Fruit fly (Drosophila melanogaster) whole organism, embryonic: ENCODE data around the gene nuf.

ENCODE experiments used
- Ada2b ChIP-seq: fragments of 200-800 bp; sonication (Bioruptor generic); IDR thresholded peaks from 2 replicates; pipeline ENCODE4 v1.3.6; 2022; ENCODE audit warnings: missing biosample characterization, missing genetic modification characterization
- B-H2 ChIP-seq: fragments of 200-800 bp; sonication (Bioruptor generic); optimal IDR thresholded peaks from 2 replicates; lab custom pipeline; 2018; ENCODE audit warnings: missing biosample characterization, mild to moderate bottlenecking, missing genetic modification characterization
- Bgb ChIP-seq: fragments of 200-800 bp; sonication (Bioruptor generic); IDR thresholded peaks from 2 replicates; pipeline ENCODE4 v1.3.6; 2022; ENCODE audit warnings: missing biosample characterization, missing genetic modification characterization; ENCODE audit not compliant: partially characterized antibody
- CG1024 ChIP-seq: fragments of 200-800 bp; sonication (Bioruptor generic); IDR thresholded peaks from 2 replicates; pipeline ENCODE4 v1.3.6; 2022; ENCODE audit warnings: missing biosample characterization, missing genetic modification characterization
- CG10366 ChIP-seq: fragments of 200-800 bp; sonication (Bioruptor generic); IDR thresholded peaks from 2 replicates; pipeline ENCODE4 v1.3.6; 2022; ENCODE audit warnings: missing biosample characterization, missing genetic modification characterization
- CG10565 ChIP-seq: fragments of 200-800 bp; sonication (Bioruptor generic); optimal IDR thresholded peaks from 3 replicates; lab custom pipeline; 2016; ENCODE audit warnings: missing biosample characterization, mild to moderate bottlenecking, missing genetic modification characterization
- CG11456 ChIP-seq: fragments of 200-800 bp; sonication (Bioruptor generic); IDR thresholded peaks from 3 replicates; pipeline ENCODE4 v1.3.6; 2022; ENCODE audit warnings: missing biosample characterization, missing genetic modification characterization
- CG11560 ChIP-seq: fragments of 200-800 bp; sonication (Bioruptor generic); IDR thresholded peaks from 3 replicates; pipeline ENCODE4 v1.3.6; 2022; ENCODE audit warnings: missing biosample characterization, missing genetic modification characterization
- CG15514 ChIP-seq: fragments of 200-800 bp; sonication (Bioruptor generic); optimal IDR thresholded peaks from 3 replicates; lab custom pipeline; 2017; ENCODE audit warnings: missing biosample characterization, missing genetic modification characterization, mild to moderate bottlenecking, moderate library complexity, missing genetic modification reagents
- CG16813 ChIP-seq: fragments of 200-800 bp; sonication (Bioruptor generic); IDR thresholded peaks from 3 replicates; pipeline ENCODE4 v1.3.6; 2022; ENCODE audit warnings: missing biosample characterization, missing genetic modification characterization; ENCODE audit not compliant: partially characterized antibody
- CG17359 ChIP-seq: fragments of 200-800 bp; sonication (Bioruptor generic); optimal IDR thresholded peaks from 3 replicates; lab custom pipeline; 2018; ENCODE audit warnings: missing biosample characterization, mild to moderate bottlenecking, missing genetic modification characterization, moderate library complexity
- CG17385 ChIP-seq: fragments of 200-800 bp; sonication (Bioruptor generic); optimal IDR thresholded peaks from 3 replicates; lab custom pipeline; 2018; ENCODE audit warnings: missing biosample characterization, mild to moderate bottlenecking, missing genetic modification characterization
- CG17829 ChIP-seq: fragments of 200-800 bp; optimal IDR thresholded peaks from 2 replicates; lab custom pipeline; 2019; ENCODE audit warnings: missing biosample characterization, mild to moderate bottlenecking, missing genetic modification characterization, moderate library complexity
- CG18764 ChIP-seq: fragments of 200-800 bp; sonication (Bioruptor generic); optimal IDR thresholded peaks from 3 replicates; lab custom pipeline; 2016; ENCODE audit warnings: missing biosample characterization, missing genetic modification characterization
- CG4820 ChIP-seq: fragments of 200-800 bp; sonication (Bioruptor generic); optimal IDR thresholded peaks from 3 replicates; lab custom pipeline; 2016; ENCODE audit warnings: missing biosample characterization, missing genetic modification characterization
- CG8924 ChIP-seq: fragments of 200-800 bp; optimal IDR thresholded peaks from 3 replicates; lab custom pipeline; 2019; ENCODE audit warnings: missing biosample characterization, mild to moderate bottlenecking, missing genetic modification characterization, moderate library complexity
- CG9817 ChIP-seq: fragments of 200-800 bp; sonication (Bioruptor generic); optimal IDR thresholded peaks from 2 replicates; lab custom pipeline; 2018; ENCODE audit warnings: missing biosample characterization, mild to moderate bottlenecking, missing genetic modification characterization, moderate library complexity
- Dad ChIP-seq: fragments of 200-800 bp; sonication (Bioruptor generic); optimal IDR thresholded peaks from 3 replicates; lab custom pipeline; 2016; ENCODE audit warnings: missing biosample characterization, missing genetic modification characterization
- Dfd ChIP-seq, 2 experiments: fragments of >200 bp; optimal IDR thresholded peaks; 2 replicates each; lab custom pipeline; 2017; ENCODE audit warnings: missing biosample characterization in 2 of 2, missing genetic modification characterization in 2 of 2
- Elba2 ChIP-seq: fragments of 200-800 bp; sonication (Bioruptor generic); optimal IDR thresholded peaks from 3 replicates; lab custom pipeline; 2016; ENCODE audit warnings: missing biosample characterization, missing genetic modification characterization
- Gsc ChIP-seq: fragments of 200-800 bp; sonication (Bioruptor generic); IDR thresholded peaks from 2 replicates; pipeline ENCODE4 v1.3.6; 2022; ENCODE audit warnings: missing biosample characterization, missing genetic modification characterization
- Gug ChIP-seq: fragments of 200-800 bp; sonication (Bioruptor generic); IDR thresholded peaks from 4 replicates; pipeline ENCODE4 v1.3.6; 2022; ENCODE audit warnings: missing biosample characterization, missing genetic modification characterization
- HLH3B ChIP-seq: fragments of 200-800 bp; sonication (Bioruptor generic); IDR thresholded peaks from 2 replicates; pipeline ENCODE4 v1.3.6; 2022; ENCODE audit warnings: missing biosample characterization, missing genetic modification characterization
- Hr51 ChIP-seq, 2 experiments: fragments of 200-800 bp; sonication (Bioruptor generic); optimal IDR thresholded peaks; 2 replicates in 1 of 2; 3 replicates in 1 of 2; lab custom pipeline; 2016 to 2018; ENCODE audit warnings: missing biosample characterization in 2 of 2, missing genetic modification characterization in 2 of 2, mild to moderate bottlenecking in 1 of 2, moderate library complexity in 1 of 2
- Lhr ChIP-seq: fragments of 200-800 bp; sonication (Bioruptor generic); optimal IDR thresholded peaks from 3 replicates; lab custom pipeline; 2017; ENCODE audit warnings: mild to moderate bottlenecking, missing biosample characterization, missing genetic modification reagents, missing genetic modification characterization
- Lpt ChIP-seq: fragments of >200 bp; optimal IDR thresholded peaks from 2 replicates; lab custom pipeline; 2018; ENCODE audit warnings: missing biosample characterization, missing genetic modification characterization
- MESR4 ChIP-seq: fragments of 200-800 bp; sonication (Bioruptor generic); optimal IDR thresholded peaks from 2 replicates; lab custom pipeline; 2018; ENCODE audit warnings: missing biosample characterization, mild to moderate bottlenecking, missing genetic modification characterization, moderate library complexity
- Mad ChIP-seq: fragments of 200-800 bp; sonication (Bioruptor generic); optimal IDR thresholded peaks from 2 replicates; lab custom pipeline; 2016; ENCODE audit warnings: missing biosample characterization, missing genetic modification characterization
- Max ChIP-seq: fragments of 200-800 bp; sonication (Bioruptor generic); optimal IDR thresholded peaks from 2 replicates; lab custom pipeline; 2016; ENCODE audit warnings: missing biosample characterization, mild to moderate bottlenecking, missing genetic modification characterization
- Med ChIP-seq: fragments of 200-800 bp; sonication (Bioruptor generic); peaks from one replicate; lab custom pipeline; 2016; ENCODE audit warnings: missing biosample characterization, missing genetic modification characterization, mild to moderate bottlenecking, inconsistent platforms, moderate library complexity
- Side ChIP-seq: fragments of 200-800 bp; sonication (Bioruptor generic); optimal IDR thresholded peaks from 2 replicates; lab custom pipeline; 2016; ENCODE audit warnings: missing biosample characterization, missing genetic modification characterization
- Six4 ChIP-seq: fragments of 200-800 bp; sonication (Bioruptor generic); optimal IDR thresholded peaks from 2 replicates; lab custom pipeline; 2016; ENCODE audit warnings: missing biosample characterization, missing genetic modification characterization
- Spps ChIP-seq: fragments of 200-800 bp; sonication (Bioruptor generic); optimal IDR thresholded peaks from 2 replicates; lab custom pipeline; 2018; ENCODE audit warnings: missing biosample characterization, mild to moderate bottlenecking, missing genetic modification characterization
- Vsx1 ChIP-seq: fragments of 200-800 bp; sonication (Bioruptor generic); optimal IDR thresholded peaks from 2 replicates; lab custom pipeline; 2017; ENCODE audit warnings: missing biosample characterization, mild to moderate bottlenecking, missing genetic modification characterization, missing genetic modification reagents
- bsh ChIP-seq, 2 experiments: fragments of 200-800 bp; sonication (Bioruptor generic); optimal IDR thresholded peaks; 2 replicates each; lab custom pipeline; 2017 to 2018; ENCODE audit warnings: mild to moderate bottlenecking in 2 of 2, missing biosample characterization in 2 of 2, missing genetic modification characterization in 2 of 2, moderate library complexity in 1 of 2
- chm ChIP-seq: fragments of 200-800 bp; sonication (Bioruptor generic); IDR thresholded peaks from 2 replicates; pipeline ENCODE4 v1.3.6; 2022; ENCODE audit warnings: missing biosample characterization, missing genetic modification characterization
- cwo ChIP-seq: fragments of 200-800 bp; sonication (Bioruptor generic); optimal IDR thresholded peaks from 3 replicates; lab custom pipeline; 2017; ENCODE audit warnings: missing biosample characterization, missing genetic modification characterization, mild to moderate bottlenecking, moderate library complexity, missing genetic modification reagents
- dati ChIP-seq: fragments of 200-800 bp; sonication (Bioruptor generic); IDR thresholded peaks from 2 replicates; pipeline ENCODE4 v1.3.6; 2022; ENCODE audit warnings: missing biosample characterization, missing genetic modification characterization
- fd102C ChIP-seq: fragments of 200-800 bp; sonication (Bioruptor generic); optimal IDR thresholded peaks from 2 replicates; lab custom pipeline; 2018; ENCODE audit warnings: missing biosample characterization, mild to moderate bottlenecking, missing genetic modification characterization, moderate library complexity
- fd3F ChIP-seq: fragments of 200-800 bp; sonication (Bioruptor generic); optimal IDR thresholded peaks from 2 replicates; lab custom pipeline; 2018; ENCODE audit warnings: missing biosample characterization, mild to moderate bottlenecking, missing genetic modification characterization, moderate library complexity
- insv ChIP-seq, 2 experiments: fragments of 200-800 bp; sonication (Bioruptor generic); optimal IDR thresholded peaks; 3 replicates each; lab custom pipeline; 2016 to 2018; ENCODE audit warnings: missing biosample characterization in 2 of 2, missing genetic modification characterization in 2 of 2
- kay ChIP-seq: fragments of 200-800 bp; sonication (Bioruptor generic); optimal IDR thresholded peaks from 2 replicates; lab custom pipeline; 2016; ENCODE audit warnings: missing biosample characterization, missing genetic modification characterization
- lov ChIP-seq, 2 experiments: fragments of 200-800 bp in 1 of 2; fragments of >200 bp in 1 of 2; sonication (Bioruptor generic) in 1 of 2; IDR thresholded peaks in 1 of 2; optimal IDR thresholded peaks in 1 of 2; 2 replicates in 1 of 2; 3 replicates in 1 of 2; pipeline versions ENCODE4 v1.3.6 to Lab custom; 2017 to 2022; ENCODE audit warnings: missing biosample characterization in 1 of 2, missing genetic modification characterization in 1 of 2
- pnt ChIP-seq: fragments of 200-800 bp; sonication (Bioruptor generic); optimal IDR thresholded peaks from 3 replicates; lab custom pipeline; 2016; ENCODE audit warnings: missing biosample characterization, missing genetic modification characterization
- sima ChIP-seq: fragments of 200-800 bp; sonication (Bioruptor generic); optimal IDR thresholded peaks from 2 replicates; lab custom pipeline; 2016; ENCODE audit warnings: missing biosample characterization, missing genetic modification characterization
- sqz ChIP-seq: fragments of 200-800 bp; sonication (Bioruptor generic); optimal IDR thresholded peaks from 3 replicates; lab custom pipeline; 2018; ENCODE audit warnings: missing biosample characterization, mild to moderate bottlenecking, missing genetic modification characterization
- sr ChIP-seq: fragments of 200-800 bp; sonication (Bioruptor generic); IDR thresholded peaks from 3 replicates; pipeline ENCODE4 v1.3.6; 2022; ENCODE audit warnings: missing biosample characterization, missing genetic modification characterization
- sug ChIP-seq: fragments of 200-800 bp; optimal IDR thresholded peaks from 2 replicates; lab custom pipeline; 2019; ENCODE audit warnings: missing biosample characterization, mild to moderate bottlenecking, missing genetic modification characterization, moderate library complexity
- vnd ChIP-seq: fragments of 200-800 bp; sonication (Bioruptor generic); IDR thresholded peaks from 3 replicates; pipeline ENCODE4 v1.3.6; 2022; ENCODE audit warnings: missing biosample characterization, missing genetic modification characterization; ENCODE audit not compliant: partially characterized antibody
- zfh2 ChIP-seq: fragments of 200-800 bp; sonication (Bioruptor generic); optimal IDR thresholded peaks from 2 replicates; lab custom pipeline; 2016; ENCODE audit warnings: missing biosample characterization, missing genetic modification characterization

Gene nuf

DNA sequence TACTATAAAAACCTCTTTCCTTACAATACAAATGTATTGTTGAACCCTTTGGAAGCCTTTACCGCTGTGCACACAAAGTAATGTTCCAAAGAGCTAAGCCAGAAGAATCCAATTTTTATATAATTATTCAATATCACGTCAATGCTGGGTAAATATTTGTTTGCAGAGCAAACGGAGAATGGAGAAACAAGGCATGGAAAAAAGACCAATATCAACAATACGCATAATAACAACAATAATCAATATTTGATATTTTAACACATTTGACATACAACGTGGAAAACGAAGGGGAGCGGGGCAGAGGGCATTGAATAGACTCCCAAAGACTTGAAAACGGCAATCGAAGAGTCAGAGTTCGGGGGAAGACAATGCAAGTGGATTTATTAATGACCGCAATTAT is 16.5 kb upstream of the nuf start (continued):
- TF ChIP-seq pnt (GFP tag; lab: Kevin White, UChicago), result no peak
- TF ChIP-seq fd3F, result peak; percentile 78
- peak; percentile 94 for TF ChIP-seq chm (GFP tag; lab: Robert Waterston, UW)
- peak; percentile 38 for TF ChIP-seq CG9817 (tag; lab: Kevin White, UChicago)
- TF ChIP-seq Hr51 (GFP tag; optimal IDR thresholded peaks at IDR 0.05; lab: Kevin White, UChicago), result peak; percentile 31 to 37
- no peak for TF ChIP-seq Gsc
- TF ChIP-seq CG16813 (GFP tag; lab: Robert Waterston, UW), result no peak
- TF ChIP-seq Side (GFP tag; lab: Kevin White, UChicago), result peak; percentile 47
- peak in 1 of 2 experiments; percentile 33 for TF ChIP-seq insv (GFP tag; optimal IDR thresholded peaks at IDR 0.05; lab: Kevin White, UChicago)
- TF ChIP-seq Dfd (GFP tag; optimal IDR thresholded peaks at IDR 0.05; lab: Kevin White, UChicago), result no peak
- TF ChIP-seq Med (GFP tag; lab: Kevin White, UChicago), result peak; percentile 86
- no peak for TF ChIP-seq vnd
- no peak for TF ChIP-seq Lpt (GFP tag; lab: Kevin White, UChicago)
- peak; percentile 15 for TF ChIP-seq Max
- peak; percentile 87 for TF ChIP-seq CG17385 (GFP tag; lab: Kevin White, UChicago)
- no peak for TF ChIP-seq CG10565 (GFP tag; lab: Kevin White, UChicago)
- TF ChIP-seq sqz (GFP tag; lab: Kevin White, UChicago), result peak; percentile 26
- TF ChIP-seq Spps (tag; lab: Kevin White, UChicago), result peak; percentile 51
- TF ChIP-seq CG1024 (GFP tag; lab: Robert Waterston, UW), result peak; percentile 47; the same call in 1 of the 2 replicates
- no peak for TF ChIP-seq CG11456 (GFP tag; lab: Robert Waterston, UW)
- TF ChIP-seq Lhr (GFP tag; lab: Kevin White, UChicago), result peak; percentile 46
- TF ChIP-seq cwo (GFP tag; lab: Kevin White, UChicago), result peak; percentile 3
- no peak for TF ChIP-seq MESR4 (GFP tag; lab: Kevin White, UChicago)
- no peak for TF ChIP-seq sug (tag; lab: Kevin White, UChicago)
- no peak for TF ChIP-seq dati (GFP tag; lab: Robert Waterston, UW)
- peak; percentile 55; the same call in 1 of the 2 replicates for TF ChIP-seq HLH3B (GFP tag; lab: Robert Waterston, UW)
- TF ChIP-seq CG11560, result no peak; the same call in 2 of the 3 replicates
- no peak for TF ChIP-seq zfh2 (GFP tag; lab: Kevin White, UChicago)
- TF ChIP-seq CG18764, result no peak
- TF ChIP-seq Dad, result no peak
- TF ChIP-seq CG17359 (tag; lab: Kevin White, UChicago), result peak; percentile 75
- no peak for TF ChIP-seq CG4820
- TF ChIP-seq Bgb (GFP tag; lab: Robert Waterston, UW), result no peak
- no peak for TF ChIP-seq Gug (GFP tag; lab: Robert Waterston, UW)
- TF ChIP-seq Six4 (GFP tag; lab: Kevin White, UChicago), result peak; percentile 1
- no peak for TF ChIP-seq CG17829 (tag; lab: Kevin White, UChicago)
- TF ChIP-seq Mad (GFP tag; lab: Kevin White, UChicago), result no peak
- TF ChIP-seq lov (optimal IDR thresholded peaks at IDR 0.05; lab: Kevin White, UChicago), result no peak
- TF ChIP-seq lov (GFP tag; IDR thresholded peaks at IDR 0.05; lab: Robert Waterston, UW), result 0 out of 3 replicates have a peak, but pooled peaks have one; percentile 56
- no peak for TF ChIP-seq sima (GFP tag; lab: Kevin White, UChicago)
- TF ChIP-seq CG8924 (tag; lab: Kevin White, UChicago), result peak; percentile 74
- no peak for TF ChIP-seq Elba2 (GFP tag; lab: Kevin White, UChicago)
- peak; percentile 58 for TF ChIP-seq B-H2 (GFP tag; lab: Kevin White, UChicago)
- TF ChIP-seq CG10366 (GFP tag; lab: Robert Waterston, UW), result no peak
- peak in 1 of 2 experiments; percentile 72 for TF ChIP-seq bsh (GFP tag; optimal IDR thresholded peaks at IDR 0.05; lab: Kevin White, UChicago)
- TF ChIP-seq Vsx1 (GFP tag; lab: Kevin White, UChicago), result peak; percentile 67
- peak; percentile 71 for TF ChIP-seq CG15514 (GFP tag; lab: Kevin White, UChicago)
- TF ChIP-seq kay (GFP tag; lab: Kevin White, UChicago), result peak; percentile 12
- no peak; the same call in 1 of the 2 replicates for TF ChIP-seq Ada2b (GFP tag; lab: Robert Waterston, UW)
- no peak for TF ChIP-seq sr (GFP tag; lab: Robert Waterston, UW)
- TF ChIP-seq fd102C, result peak; percentile 77
